Fruit fly (Drosophila melanogaster) whole organism, embryonic: Measurements from ENCODE around the gene galectin.

Source experiments
- B-H2 ChIP-seq: fragments of 200-800 bp; sonication (Bioruptor generic); optimal IDR thresholded peaks from 2 replicates; lab custom pipeline; 2018; ENCODE audit warnings: missing biosample characterization, mild to moderate bottlenecking, missing genetic modification characterization
- BtbVII ChIP-seq: fragments of 200-800 bp; sonication (Bioruptor generic); optimal IDR thresholded peaks from 3 replicates; lab custom pipeline; 2017; ENCODE audit warnings: missing biosample characterization, mild to moderate bottlenecking, missing genetic modification characterization
- CG13296 ChIP-seq: fragments of 200-800 bp; sonication (Bioruptor generic); optimal IDR thresholded peaks from 3 replicates; lab custom pipeline; 2018; ENCODE audit warnings: missing biosample characterization, mild to moderate bottlenecking, missing genetic modification characterization
- CG14965 ChIP-seq: fragments of 200-800 bp; sonication (Bioruptor generic); optimal IDR thresholded peaks from 2 replicates; lab custom pipeline; 2016; ENCODE audit warnings: missing biosample characterization, missing genetic modification characterization, borderline replicate concordance
- CG16813 ChIP-seq: fragments of 200-800 bp; sonication (Bioruptor generic); IDR thresholded peaks from 3 replicates; pipeline ENCODE4 v1.3.6; 2022; ENCODE audit warnings: missing biosample characterization, missing genetic modification characterization; ENCODE audit not compliant: partially characterized antibody
- CG17568 ChIP-seq: fragments of 200-800 bp; sonication (Bioruptor generic); optimal IDR thresholded peaks from 2 replicates; lab custom pipeline; 2018; ENCODE audit warnings: missing biosample characterization, mild to moderate bottlenecking, missing genetic modification characterization, moderate library complexity
- CG18619 ChIP-seq: fragments of 200-800 bp; sonication (Bioruptor generic); optimal IDR thresholded peaks from 3 replicates; lab custom pipeline; 2017; ENCODE audit warnings: missing biosample characterization, mild to moderate bottlenecking, missing genetic modification characterization
- CG3847 ChIP-seq: fragments of 200-800 bp; sonication (Bioruptor generic); IDR thresholded peaks from 2 replicates; pipeline ENCODE4 v1.3.6; 2022; ENCODE audit warnings: missing biosample characterization, missing genetic modification characterization
- CG3995 ChIP-seq: fragments of 200-800 bp; sonication (Bioruptor generic); optimal IDR thresholded peaks from 3 replicates; lab custom pipeline; 2016; ENCODE audit warnings: missing biosample characterization, missing genetic modification characterization
- CG4617 ChIP-seq: fragments of 200-800 bp; sonication (Bioruptor generic); optimal IDR thresholded peaks from 3 replicates; lab custom pipeline; 2016; ENCODE audit warnings: missing biosample characterization, missing genetic modification characterization, borderline replicate concordance
- CG5180 ChIP-seq: fragments of 200-800 bp; sonication (Bioruptor generic); optimal IDR thresholded peaks from 3 replicates; lab custom pipeline; 2017; ENCODE audit warnings: missing biosample characterization, missing genetic modification characterization, mild to moderate bottlenecking, moderate library complexity, missing genetic modification reagents
- CG5245 ChIP-seq: fragments of 200-800 bp; sonication (Bioruptor generic); optimal IDR thresholded peaks from 3 replicates; lab custom pipeline; 2016; ENCODE audit warnings: missing biosample characterization, missing genetic modification characterization
- CG6654 ChIP-seq: fragments of 200-800 bp; sonication (Bioruptor generic); optimal IDR thresholded peaks from 2 replicates; lab custom pipeline; 2017; ENCODE audit warnings: missing biosample characterization, mild to moderate bottlenecking, missing genetic modification characterization
- CG8281 ChIP-seq: fragments of 200-800 bp; sonication (Bioruptor generic); optimal IDR thresholded peaks from 2 replicates; lab custom pipeline; 2018; ENCODE audit warnings: missing biosample characterization, mild to moderate bottlenecking, missing genetic modification characterization, moderate library complexity
- CG8290 ChIP-seq, 3 experiments: fragments of 200-800 bp; sonication (Bioruptor generic); optimal IDR thresholded peaks; 2 replicates each; lab custom pipeline; 2016 to 2019; ENCODE audit warnings: missing biosample characterization in 3 of 3, missing genetic modification characterization in 3 of 3, mild to moderate bottlenecking in 2 of 3, moderate library complexity in 1 of 3
- CG8359 ChIP-seq: fragments of 200-800 bp; sonication (Bioruptor generic); optimal IDR thresholded peaks from 2 replicates; lab custom pipeline; 2017; ENCODE audit warnings: missing biosample characterization, mild to moderate bottlenecking, missing genetic modification characterization, borderline replicate concordance
- CrebB ChIP-seq: fragments of 200-800 bp; sonication (Bioruptor generic); optimal IDR thresholded peaks from 3 replicates; lab custom pipeline; 2018; ENCODE audit warnings: missing biosample characterization, mild to moderate bottlenecking, missing genetic modification characterization
- Doc2 ChIP-seq: fragments of 200-800 bp; sonication (Bioruptor generic); IDR thresholded peaks from 2 replicates; pipeline ENCODE4 v1.3.6; 2022; ENCODE audit warnings: missing biosample characterization, missing genetic modification characterization
- Dp ChIP-seq: fragments of 200-800 bp; sonication (Bioruptor generic); optimal IDR thresholded peaks from 2 replicates; lab custom pipeline; 2018; ENCODE audit warnings: missing biosample characterization, mild to moderate bottlenecking, missing genetic modification characterization, moderate library complexity
- Dref ChIP-seq: fragments of 200-800 bp; sonication (Bioruptor generic); IDR thresholded peaks from 2 replicates; pipeline ENCODE4 v1.3.6; 2022; ENCODE audit warnings: missing biosample characterization, missing genetic modification characterization
- Eip74EF ChIP-seq, 2 experiments: fragments of 200-800 bp in 1 of 2; fragments of >200 bp in 1 of 2; sonication (Bioruptor generic) in 1 of 2; optimal IDR thresholded peaks; 2 replicates each; lab custom pipeline; 2017 to 2019; ENCODE audit warnings: missing biosample characterization in 2 of 2, missing genetic modification characterization in 2 of 2, mild to moderate bottlenecking in 1 of 2, moderate library complexity in 1 of 2
- Ets97D ChIP-seq: fragments of 200-800 bp; sonication (Bioruptor generic); optimal IDR thresholded peaks from 3 replicates; lab custom pipeline; 2016; ENCODE audit warnings: missing biosample characterization, missing genetic modification characterization
- Lpt ChIP-seq: fragments of >200 bp; optimal IDR thresholded peaks from 2 replicates; lab custom pipeline; 2018; ENCODE audit warnings: missing biosample characterization, missing genetic modification characterization
- Max ChIP-seq: fragments of 200-800 bp; sonication (Bioruptor generic); optimal IDR thresholded peaks from 2 replicates; lab custom pipeline; 2016; ENCODE audit warnings: missing biosample characterization, mild to moderate bottlenecking, missing genetic modification characterization
- Ptx1 ChIP-seq: fragments of 200-800 bp; sonication (Bioruptor generic); IDR thresholded peaks from 2 replicates; pipeline ENCODE4 v1.3.6; 2022; ENCODE audit warnings: missing biosample characterization, missing genetic modification characterization
- Taf1 ChIP-seq: fragments of 200-800 bp; sonication (Bioruptor generic); IDR thresholded peaks from 2 replicates; pipeline ENCODE4 v1.3.6; 2022; ENCODE audit warnings: missing biosample characterization, missing genetic modification characterization
- aop ChIP-seq: fragments of 200-800 bp; sonication (Bioruptor generic); IDR thresholded peaks from 2 replicates; pipeline ENCODE4 v1.3.6; 2022; ENCODE audit warnings: missing biosample characterization, missing genetic modification characterization
- ara ChIP-seq: fragments of 200-800 bp; sonication (Bioruptor generic); IDR thresholded peaks from 2 replicates; pipeline ENCODE4 v1.3.6; 2022; ENCODE audit warnings: missing biosample characterization, missing genetic modification characterization
- br ChIP-seq: fragments of >200 bp; optimal IDR thresholded peaks from 2 replicates; lab custom pipeline; 2017
- cas ChIP-seq: fragments of 200-800 bp; sonication (Bioruptor generic); IDR thresholded peaks from 2 replicates; pipeline ENCODE4 v1.3.6; 2022; ENCODE audit warnings: missing biosample characterization, missing genetic modification characterization
- cg ChIP-seq: fragments of 200-800 bp; sonication (Bioruptor generic); optimal IDR thresholded peaks from 3 replicates; lab custom pipeline; 2019; ENCODE audit warnings: missing biosample characterization, mild to moderate bottlenecking, missing genetic modification characterization, moderate library complexity
- cwo ChIP-seq: fragments of 200-800 bp; sonication (Bioruptor generic); optimal IDR thresholded peaks from 3 replicates; lab custom pipeline; 2017; ENCODE audit warnings: missing biosample characterization, missing genetic modification characterization, mild to moderate bottlenecking, moderate library complexity, missing genetic modification reagents
- exex ChIP-seq: fragments of 200-800 bp; sonication (Bioruptor generic); optimal IDR thresholded peaks from 4 replicates; lab custom pipeline; 2018; ENCODE audit warnings: missing biosample characterization, mild to moderate bottlenecking, missing genetic modification characterization, moderate library complexity
- gcm ChIP-seq: fragments of 200-800 bp; sonication (Bioruptor generic); optimal IDR thresholded peaks from 2 replicates; lab custom pipeline; 2019; ENCODE audit warnings: missing biosample characterization, mild to moderate bottlenecking, missing genetic modification characterization, moderate library complexity
- grn ChIP-seq: fragments of 200-800 bp; sonication (Bioruptor generic); optimal IDR thresholded peaks from 3 replicates; lab custom pipeline; 2017; ENCODE audit warnings: missing biosample characterization, missing genetic modification characterization
- h ChIP-seq: fragments of >200 bp; optimal IDR thresholded peaks from 2 replicates; lab custom pipeline; 2017
- jigr1 ChIP-seq: fragments of 200-800 bp; sonication (Bioruptor generic); IDR thresholded peaks from 3 replicates; pipeline ENCODE4 v1.3.6; 2022; ENCODE audit warnings: missing biosample characterization, missing genetic modification characterization
- klu ChIP-seq: fragments of 200-800 bp; sonication (Bioruptor generic); IDR thresholded peaks from 2 replicates; pipeline ENCODE4 v1.3.6; 2022; ENCODE audit warnings: missing biosample characterization, missing genetic modification characterization
- lab ChIP-seq: fragments of 200-800 bp; sonication (Bioruptor generic); optimal IDR thresholded peaks from 3 replicates; lab custom pipeline; 2017; ENCODE audit warnings: missing biosample characterization, missing genetic modification characterization, mild to moderate bottlenecking, moderate library complexity, missing genetic modification reagents
- mirr ChIP-seq: fragments of 200-800 bp; sonication (Bioruptor generic); optimal IDR thresholded peaks from 3 replicates; lab custom pipeline; 2018; ENCODE audit warnings: missing biosample characterization, mild to moderate bottlenecking, missing genetic modification characterization
- p53 ChIP-seq: fragments of 200-800 bp; sonication (Bioruptor generic); optimal IDR thresholded peaks from 2 replicates; lab custom pipeline; 2016; ENCODE audit warnings: missing biosample characterization, missing genetic modification characterization
- phol ChIP-seq: fragments of 200-800 bp; sonication (Bioruptor generic); optimal IDR thresholded peaks from 3 replicates; lab custom pipeline; 2018; ENCODE audit warnings: missing biosample characterization, mild to moderate bottlenecking, missing genetic modification characterization, moderate library complexity
- pros ChIP-seq: fragments of 200-800 bp; sonication (Bioruptor generic); optimal IDR thresholded peaks from 3 replicates; lab custom pipeline; 2019; ENCODE audit warnings: missing biosample characterization, mild to moderate bottlenecking, missing genetic modification characterization, moderate library complexity
- sens-2 ChIP-seq: fragments of 200-800 bp; sonication (Bioruptor generic); IDR thresholded peaks from 2 replicates; pipeline ENCODE4 v1.3.6; 2022; ENCODE audit warnings: missing biosample characterization, missing genetic modification characterization
- seq ChIP-seq: fragments of 200-800 bp; sonication (Bioruptor generic); IDR thresholded peaks from 2 replicates; pipeline ENCODE4 v1.3.6; 2022; ENCODE audit warnings: missing biosample characterization, missing genetic modification characterization
- sug ChIP-seq: fragments of 200-800 bp; optimal IDR thresholded peaks from 2 replicates; lab custom pipeline; 2019; ENCODE audit warnings: missing biosample characterization, mild to moderate bottlenecking, missing genetic modification characterization, moderate library complexity
- toy ChIP-seq: fragments of 200-800 bp; sonication (Bioruptor generic); IDR thresholded peaks from 2 replicates; pipeline ENCODE4 v1.3.6; 2022; ENCODE audit warnings: missing biosample characterization, missing genetic modification characterization
- twi ChIP-seq: fragments of 200-800 bp; optimal IDR thresholded peaks from 2 replicates; lab custom pipeline; 2019; ENCODE audit warnings: missing biosample characterization, mild to moderate bottlenecking, missing genetic modification characterization, moderate library complexity
- vvl ChIP-seq: fragments of 200-800 bp; sonication (Bioruptor generic); IDR thresholded peaks from 2 replicates; pipeline ENCODE4 v1.3.6; 2022; ENCODE audit warnings: missing biosample characterization, missing genetic modification characterization
- z ChIP-seq: fragments of 200-800 bp; sonication (Bioruptor generic); IDR thresholded peaks from 3 replicates; pipeline ENCODE4 v1.3.6; 2022; ENCODE audit warnings: missing biosample characterization, missing genetic modification characterization
- zen ChIP-seq: fragments of 200-800 bp; sonication (Bioruptor generic); optimal IDR thresholded peaks from 3 replicates; lab custom pipeline; 2018; ENCODE audit warnings: missing biosample characterization, mild to moderate bottlenecking, missing genetic modification characterization, moderate library complexity
- zfh1 ChIP-seq: fragments of 200-800 bp; sonication (Bioruptor generic); IDR thresholded peaks from 3 replicates; pipeline ENCODE4 v1.3.6; 2022; ENCODE audit warnings: missing biosample characterization, missing genetic modification characterization

Gene galectin

dm6 chr2L:71457-71856 lies at the start of gene galectin:
TSS of gene galectin (plus strand) at chr2L:71757.
- TF ChIP-seq p53 (no peak), exex (tag; lab: Kevin White, UChicago) (peak; percentile 36), zfh1 (GFP tag; lab: Robert Waterston, UW) (no peak), CG3995 (no peak), CG18619 (GFP tag; lab: Kevin White, UChicago) (no peak), CG4617 (GFP tag; lab: Kevin White, UChicago) (no peak), seq (no peak), lab (GFP tag; lab: Kevin White, UChicago) (peak; percentile 27), Dref (GFP tag; lab: Robert Waterston, UW) (no peak), CG6654 (GFP tag; lab: Kevin White, UChicago) (no peak), CG8290 (GFP tag; optimal IDR thresholded peaks at IDR 0.05; lab: Kevin White, UChicago) (no peak), CG8290 (tag; optimal IDR thresholded peaks at IDR 0.05; lab: Kevin White, UChicago) (no peak), CG3847 (GFP tag; lab: Robert Waterston, UW) (no peak), grn (no peak), cwo (GFP tag; lab: Kevin White, UChicago) (no peak), CrebB (no peak), sens-2 (GFP tag; lab: Robert Waterston, UW) (no peak), aop (GFP tag; lab: Robert Waterston, UW) (no peak), sug (peak; percentile 21), toy (no peak), CG14965 (no peak), CG5245 (GFP tag; lab: Kevin White, UChicago) (no peak), Dp (no peak), jigr1 (GFP tag; lab: Robert Waterston, UW) (no peak), zen (no peak), Lpt (no peak), vvl (GFP tag; lab: Robert Waterston, UW) (no peak), mirr (GFP tag; lab: Kevin White, UChicago) (peak; percentile 33), CG17568 (no peak), phol (tag; lab: Kevin White, UChicago) (no peak)

- TF ChIP-seq br (no peak), h (lab: Kevin White, UChicago) (no peak), Ptx1 (GFP tag; lab: Robert Waterston, UW) (no peak), CG5180 (no peak), aop (GFP tag; lab: Robert Waterston, UW) (no peak)
Measured at dm6 chr2L:25055-25454, 46.5 kb upstream of the galectin start, which contains the start of gene Ir21a. TSS of gene Ir21a (minus strand) at chr2L:25155.

dm6 chr2L:34054-34453 lies 37.5 kb upstream of the galectin start:
- TF ChIP-seq B-H2 (GFP tag; lab: Kevin White, UChicago) (no peak), twi (tag; lab: Kevin White, UChicago) (peak; percentile 42), Max (GFP tag; lab: Kevin White, UChicago) (no peak), cas (GFP tag; lab: Robert Waterston, UW) (no peak), Doc2 (no peak), klu (no peak), CG16813 (no peak), Eip74EF (GFP tag; optimal IDR thresholded peaks at IDR 0.05; lab: Kevin White, UChicago) (peak in 1 of 2 experiments; percentile 11), pros (GFP tag; lab: Kevin White, UChicago) (no peak), BtbVII (no peak), Ets97D (GFP tag; lab: Kevin White, UChicago) (no peak), z (no peak), cg (GFP tag; lab: Kevin White, UChicago) (peak; percentile 55), gcm (GFP tag; lab: Kevin White, UChicago) (peak; percentile 6), CG8281 (tag; lab: Kevin White, UChicago) (no peak), CG13296 (no peak), ara (0 out of 2 replicates have a peak, but pooled peaks have one; percentile 23), CG8359 (GFP tag; lab: Kevin White, UChicago) (no peak), Taf1 (GFP tag; lab: Robert Waterston, UW) (no peak)
